Fruit fly (Drosophila melanogaster) whole organism, embryonic: Measurements from ENCODE around the gene CG18788.

Source experiments
- B-H1 ChIP-seq: fragments of 200-800 bp; sonication (Bioruptor generic); IDR thresholded peaks from 3 replicates; pipeline ENCODE4 v1.3.6; 2022; ENCODE audit warnings: missing biosample characterization, missing genetic modification characterization
- CG10209 ChIP-seq: fragments of 200-800 bp; sonication (Bioruptor generic); optimal IDR thresholded peaks from 3 replicates; lab custom pipeline; 2017; ENCODE audit warnings: missing biosample characterization, mild to moderate bottlenecking, missing genetic modification characterization, missing genetic modification reagents
- CG10565 ChIP-seq: fragments of 200-800 bp; sonication (Bioruptor generic); optimal IDR thresholded peaks from 3 replicates; lab custom pipeline; 2016; ENCODE audit warnings: missing biosample characterization, mild to moderate bottlenecking, missing genetic modification characterization
- CG10979 ChIP-seq: fragments of 200-800 bp; sonication (Bioruptor generic); optimal IDR thresholded peaks from 2 replicates; lab custom pipeline; 2018; ENCODE audit warnings: missing biosample characterization, mild to moderate bottlenecking, missing genetic modification characterization, moderate library complexity
- CG11085 ChIP-seq: fragments of 200-800 bp; sonication (Bioruptor generic); IDR thresholded peaks from 2 replicates; pipeline ENCODE4 v1.3.6; 2022; ENCODE audit warnings: missing biosample characterization, missing genetic modification characterization
- CG14441 ChIP-seq: fragments of 200-800 bp; sonication (Bioruptor generic); IDR thresholded peaks from 2 replicates; pipeline ENCODE4 v1.3.6; 2022; ENCODE audit warnings: missing biosample characterization, missing genetic modification characterization
- CG15269 ChIP-seq: fragments of 200-800 bp; sonication (Bioruptor generic); optimal IDR thresholded peaks from 2 replicates; lab custom pipeline; 2018; ENCODE audit warnings: missing biosample characterization, mild to moderate bottlenecking, missing genetic modification characterization, moderate library complexity
- CG15479 ChIP-seq: fragments of 200-800 bp; sonication (Bioruptor generic); optimal IDR thresholded peaks from 3 replicates; lab custom pipeline; 2019; ENCODE audit warnings: missing biosample characterization, mild to moderate bottlenecking, missing genetic modification characterization, moderate library complexity
- CG1647 ChIP-seq: fragments of 200-800 bp; sonication (Bioruptor generic); optimal IDR thresholded peaks from 3 replicates; lab custom pipeline; 2016; ENCODE audit warnings: missing biosample characterization, missing genetic modification characterization
- CG16815 ChIP-seq: fragments of 200-800 bp; sonication (Bioruptor generic); optimal IDR thresholded peaks from 3 replicates; lab custom pipeline; 2017; ENCODE audit warnings: missing biosample characterization, mild to moderate bottlenecking, missing genetic modification characterization
- CG17385 ChIP-seq: fragments of 200-800 bp; sonication (Bioruptor generic); optimal IDR thresholded peaks from 3 replicates; lab custom pipeline; 2018; ENCODE audit warnings: missing biosample characterization, mild to moderate bottlenecking, missing genetic modification characterization
- CG18262 ChIP-seq: fragments of 200-800 bp; optimal IDR thresholded peaks from 3 replicates; lab custom pipeline; 2019; ENCODE audit warnings: missing biosample characterization, mild to moderate bottlenecking, missing genetic modification characterization, moderate library complexity
- CG32767 ChIP-seq: fragments of 200-800 bp; sonication (Bioruptor generic); IDR thresholded peaks from 2 replicates; pipeline ENCODE4 v1.3.6; 2022; ENCODE audit warnings: missing biosample characterization, missing genetic modification characterization
- CoRest ChIP-seq: fragments of 200-800 bp; sonication (Bioruptor generic); optimal IDR thresholded peaks from 3 replicates; lab custom pipeline; 2018; ENCODE audit warnings: missing biosample characterization, mild to moderate bottlenecking, missing genetic modification characterization, moderate library complexity
- D19B ChIP-seq: fragments of 200-800 bp; sonication (Bioruptor generic); optimal IDR thresholded peaks from 2 replicates; lab custom pipeline; 2017; ENCODE audit warnings: missing biosample characterization, mild to moderate bottlenecking, missing genetic modification characterization
- E2f2 ChIP-seq: fragments of 200-800 bp; sonication (Bioruptor generic); IDR thresholded peaks from 2 replicates; pipeline ENCODE4 v1.3.6; 2022; ENCODE audit warnings: missing biosample characterization, missing genetic modification characterization
- Gsc ChIP-seq: fragments of 200-800 bp; sonication (Bioruptor generic); IDR thresholded peaks from 2 replicates; pipeline ENCODE4 v1.3.6; 2022; ENCODE audit warnings: missing biosample characterization, missing genetic modification characterization
- Gug ChIP-seq: fragments of 200-800 bp; sonication (Bioruptor generic); IDR thresholded peaks from 4 replicates; pipeline ENCODE4 v1.3.6; 2022; ENCODE audit warnings: missing biosample characterization, missing genetic modification characterization
- H15 ChIP-seq: fragments of 200-800 bp; sonication (Bioruptor generic); IDR thresholded peaks from 3 replicates; pipeline ENCODE4 v1.3.6; 2022; ENCODE audit warnings: missing biosample characterization, missing genetic modification characterization
- HLH3B ChIP-seq: fragments of 200-800 bp; sonication (Bioruptor generic); IDR thresholded peaks from 2 replicates; pipeline ENCODE4 v1.3.6; 2022; ENCODE audit warnings: missing biosample characterization, missing genetic modification characterization
- Hr51 ChIP-seq, 2 experiments: fragments of 200-800 bp; sonication (Bioruptor generic); optimal IDR thresholded peaks; 2 replicates in 1 of 2; 3 replicates in 1 of 2; lab custom pipeline; 2016 to 2018; ENCODE audit warnings: missing biosample characterization in 2 of 2, missing genetic modification characterization in 2 of 2, mild to moderate bottlenecking in 1 of 2, moderate library complexity in 1 of 2
- Kr ChIP-seq: fragments of 200-800 bp; sonication (Bioruptor generic); optimal IDR thresholded peaks from 2 replicates; lab custom pipeline; 2017; ENCODE audit warnings: missing biosample characterization, mild to moderate bottlenecking, missing genetic modification characterization
- Pdp1 ChIP-seq, 2 experiments: fragments of 200-800 bp; sonication (Bioruptor generic); optimal IDR thresholded peaks; 3 replicates each; lab custom pipeline; 2016; ENCODE audit warnings: missing biosample characterization in 2 of 2, missing genetic modification characterization in 2 of 2, mild to moderate bottlenecking in 1 of 2, moderate library complexity in 1 of 2
- Ptx1 ChIP-seq: fragments of 200-800 bp; sonication (Bioruptor generic); IDR thresholded peaks from 2 replicates; pipeline ENCODE4 v1.3.6; 2022; ENCODE audit warnings: missing biosample characterization, missing genetic modification characterization
- Scr ChIP-seq: fragments of 200-800 bp; sonication (Bioruptor generic); IDR thresholded peaks from 2 replicates; pipeline ENCODE4 v1.3.6; 2022; ENCODE audit warnings: missing biosample characterization, missing genetic modification characterization; ENCODE audit not compliant: partially characterized antibody
- al ChIP-seq: fragments of 200-800 bp; sonication (Bioruptor generic); IDR thresholded peaks from 2 replicates; pipeline ENCODE4 v1.3.6; 2022; ENCODE audit warnings: missing biosample characterization, missing genetic modification characterization
- ato ChIP-seq: fragments of 200-800 bp; sonication (Bioruptor generic); IDR thresholded peaks from 2 replicates; pipeline ENCODE4 v1.3.6; 2022; ENCODE audit warnings: missing biosample characterization, missing genetic modification characterization; ENCODE audit not compliant: partially characterized antibody
- bsh ChIP-seq, 2 experiments: fragments of 200-800 bp; sonication (Bioruptor generic); optimal IDR thresholded peaks; 2 replicates each; lab custom pipeline; 2017 to 2018; ENCODE audit warnings: mild to moderate bottlenecking in 2 of 2, missing biosample characterization in 2 of 2, missing genetic modification characterization in 2 of 2, moderate library complexity in 1 of 2
- dan ChIP-seq: fragments of 200-800 bp; sonication (Bioruptor generic); IDR thresholded peaks from 2 replicates; pipeline ENCODE4 v1.3.6; 2022; ENCODE audit warnings: missing biosample characterization, missing genetic modification characterization
- disco-r ChIP-seq: fragments of 200-800 bp; sonication (Bioruptor generic); optimal IDR thresholded peaks from 2 replicates; lab custom pipeline; 2016; ENCODE audit warnings: missing biosample characterization, missing genetic modification characterization
- eyg ChIP-seq: fragments of 200-800 bp; sonication (Bioruptor generic); optimal IDR thresholded peaks from 3 replicates; lab custom pipeline; 2016; ENCODE audit warnings: missing biosample characterization, missing genetic modification characterization
- fd96Cb ChIP-seq: fragments of 200-800 bp; sonication (Bioruptor generic); optimal IDR thresholded peaks from 2 replicates; lab custom pipeline; 2018; ENCODE audit warnings: missing biosample characterization, mild to moderate bottlenecking, missing genetic modification characterization, moderate library complexity
- hkb ChIP-seq, 2 experiments: fragments of 200-800 bp in 1 of 2; fragments of >200 bp in 1 of 2; sonication (Bioruptor generic) in 1 of 2; IDR thresholded peaks in 1 of 2; optimal IDR thresholded peaks in 1 of 2; 2 replicates each; pipeline versions ENCODE4 v1.3.6 to Lab custom; 2017 to 2022; ENCODE audit warnings: missing biosample characterization in 1 of 2, missing genetic modification characterization in 1 of 2
- lab ChIP-seq: fragments of 200-800 bp; sonication (Bioruptor generic); optimal IDR thresholded peaks from 3 replicates; lab custom pipeline; 2017; ENCODE audit warnings: missing biosample characterization, missing genetic modification characterization, mild to moderate bottlenecking, moderate library complexity, missing genetic modification reagents
- mld ChIP-seq: fragments of 200-800 bp; sonication (Bioruptor generic); IDR thresholded peaks from 3 replicates; pipeline ENCODE4 v1.3.6; 2022; ENCODE audit warnings: missing biosample characterization, missing genetic modification characterization; ENCODE audit not compliant: partially characterized antibody
- oc ChIP-seq: fragments of 200-800 bp; sonication (Bioruptor generic); optimal IDR thresholded peaks from 2 replicates; lab custom pipeline; 2018; ENCODE audit warnings: missing biosample characterization, mild to moderate bottlenecking, missing genetic modification characterization, moderate library complexity
- pho ChIP-seq: fragments of 200-800 bp; sonication (Bioruptor generic); optimal IDR thresholded peaks from 2 replicates; lab custom pipeline; 2016; ENCODE audit warnings: missing biosample characterization, missing genetic modification characterization
- prd ChIP-seq, 3 experiments: fragments of >200 bp in 2 of 3; fragments of 200-800 bp in 1 of 3; sonication (Bioruptor generic) in 1 of 3; optimal IDR thresholded peaks in 2 of 3; IDR thresholded peaks in 1 of 3; 2 replicates in 2 of 3; 3 replicates in 1 of 3; pipeline versions ENCODE4 v1.3.6 to Lab custom; 2017 to 2022; ENCODE audit warnings: missing biosample characterization in 1 of 3, missing genetic modification characterization in 1 of 3
- pum ChIP-seq: fragments of 200-800 bp; sonication (Bioruptor generic); optimal IDR thresholded peaks from 2 replicates; lab custom pipeline; 2016; ENCODE audit warnings: missing biosample characterization, missing genetic modification characterization
- ranshi ChIP-seq: fragments of 200-800 bp; sonication (Bioruptor generic); IDR thresholded peaks from 2 replicates; pipeline ENCODE4 v1.3.6; 2022; ENCODE audit warnings: missing biosample characterization, missing genetic modification characterization
- repo ChIP-seq: fragments of 200-800 bp; sonication (Bioruptor generic); optimal IDR thresholded peaks from 2 replicates; lab custom pipeline; 2016; ENCODE audit warnings: missing biosample characterization, missing genetic modification characterization
- rib ChIP-seq: fragments of 200-800 bp; sonication (Bioruptor generic); IDR thresholded peaks from 2 replicates; pipeline ENCODE4 v1.3.6; 2022; ENCODE audit warnings: missing biosample characterization, missing genetic modification characterization
- sob ChIP-seq: fragments of 200-800 bp; sonication (Bioruptor generic); IDR thresholded peaks from 2 replicates; pipeline ENCODE4 v1.3.6; 2022; ENCODE audit warnings: missing biosample characterization, missing genetic modification characterization
- ssp ChIP-seq: fragments of 200-800 bp; sonication (Bioruptor generic); IDR thresholded peaks from 2 replicates; pipeline ENCODE4 v1.3.6; 2022; ENCODE audit warnings: missing biosample characterization, missing genetic modification characterization
- stc ChIP-seq: fragments of 200-800 bp; sonication (Bioruptor generic); IDR thresholded peaks from 2 replicates; pipeline ENCODE4 v1.3.6; 2022; ENCODE audit warnings: missing biosample characterization, missing genetic modification characterization
- wdn ChIP-seq: fragments of 200-800 bp; sonication (Bioruptor generic); IDR thresholded peaks from 2 replicates; pipeline ENCODE4 v1.3.6; 2022; ENCODE audit warnings: missing biosample characterization, missing genetic modification characterization
- zen ChIP-seq: fragments of 200-800 bp; sonication (Bioruptor generic); optimal IDR thresholded peaks from 3 replicates; lab custom pipeline; 2018; ENCODE audit warnings: missing biosample characterization, mild to moderate bottlenecking, missing genetic modification characterization, moderate library complexity
- zen2 ChIP-seq: fragments of 200-800 bp; sonication (Bioruptor generic); IDR thresholded peaks from 3 replicates; pipeline ENCODE4 v1.3.6; 2022; ENCODE audit warnings: missing biosample characterization, missing genetic modification characterization; ENCODE audit not compliant: partially characterized antibody
- zf30C ChIP-seq: fragments of 200-800 bp; sonication (Bioruptor generic); optimal IDR thresholded peaks from 3 replicates; lab custom pipeline; 2018; ENCODE audit warnings: missing biosample characterization, mild to moderate bottlenecking, missing genetic modification characterization

Gene CG18788

DNA sequence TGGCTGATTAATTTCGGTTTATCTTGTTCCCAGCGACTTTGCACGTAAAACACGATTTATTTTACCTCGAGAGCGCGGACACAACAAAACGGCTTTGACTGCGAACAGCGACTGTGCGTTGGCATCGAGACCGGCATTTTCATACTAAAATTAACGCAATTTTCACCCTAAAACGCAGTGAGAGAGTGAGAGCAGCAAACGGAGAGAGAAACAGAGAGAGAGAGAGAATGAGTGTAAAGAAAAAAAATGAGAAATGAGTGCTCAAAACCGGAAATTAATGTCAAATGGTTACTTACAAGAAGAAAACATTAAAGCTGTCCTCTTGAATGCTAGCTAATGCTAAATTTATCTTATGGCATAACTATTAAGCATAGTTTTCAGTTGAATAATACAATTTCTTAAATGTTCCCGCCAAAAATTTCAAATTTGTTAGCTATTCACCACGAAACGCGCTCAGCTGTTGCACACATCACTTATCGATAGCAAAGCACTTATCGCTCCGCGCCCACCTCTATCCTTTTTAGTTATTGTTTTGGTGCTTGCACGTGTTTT is 21.9 kb downstream of the CG18788 start, which contains the start of the genes JhI-21, RpL7-like and CG34164 (continued):
- TF ChIP-seq CG10979 (tag; lab: Kevin White, UChicago), result no peak
- TF ChIP-seq Ptx1, result no peak
- no peak for TF ChIP-seq CG16815
- no peak for TF ChIP-seq D19B
- TF ChIP-seq mld, result no peak
- TF ChIP-seq lab (GFP tag; lab: Kevin White, UChicago), result no peak
- no peak for TF ChIP-seq CG32767
- TF ChIP-seq E2f2 (GFP tag; lab: Robert Waterston, UW), result peak; percentile 98
- TF ChIP-seq zf30C (GFP tag; lab: Kevin White, UChicago), result no peak
- TF ChIP-seq disco-r (GFP tag; lab: Kevin White, UChicago), result no peak
- peak; percentile 8 for TF ChIP-seq zen (tag; lab: Kevin White, UChicago)
- no peak for TF ChIP-seq dan
- no peak for TF ChIP-seq eyg (GFP tag; lab: Kevin White, UChicago)
- TF ChIP-seq repo (GFP tag; lab: Kevin White, UChicago), result no peak
- TF ChIP-seq stc, result no peak
- no peak for TF ChIP-seq H15
- TF ChIP-seq bsh (GFP tag; optimal IDR thresholded peaks at IDR 0.05; lab: Kevin White, UChicago), result peak in 1 of 2 experiments; percentile 19
- TF ChIP-seq Gsc, result no peak
- no peak for TF ChIP-seq CG14441 (GFP tag; lab: Robert Waterston, UW)
- no peak for TF ChIP-seq wdn (GFP tag; lab: Robert Waterston, UW)
- no peak for TF ChIP-seq CG10565 (GFP tag; lab: Kevin White, UChicago)
- TF ChIP-seq pho, result no peak
- TF ChIP-seq rib (GFP tag; lab: Robert Waterston, UW), result no peak
- peak; percentile 66 for TF ChIP-seq Scr
- TF ChIP-seq ranshi (GFP tag; lab: Robert Waterston, UW), result no peak
- no peak for TF ChIP-seq sob
- TF ChIP-seq Pdp1 (GFP tag; optimal IDR thresholded peaks at IDR 0.05; lab: Kevin White, UChicago), result peak in 1 of 2 experiments; percentile 51
- TF ChIP-seq CG10209 (GFP tag; lab: Kevin White, UChicago), result no peak
- no peak for TF ChIP-seq CG11085 (GFP tag; lab: Robert Waterston, UW)
- TF ChIP-seq CG18262, result peak; percentile 21
- TF ChIP-seq fd96Cb (tag; lab: Kevin White, UChicago), result no peak
- TF ChIP-seq ato (GFP tag; lab: Robert Waterston, UW), result peak; percentile 31; the same call in 1 of the 2 replicates
- TF ChIP-seq Hr51 (GFP tag; optimal IDR thresholded peaks at IDR 0.05; lab: Kevin White, UChicago), result no peak
- TF ChIP-seq CG1647 (GFP tag; lab: Kevin White, UChicago), result no peak
- peak; percentile 50 for TF ChIP-seq CG17385 (GFP tag; lab: Kevin White, UChicago)
- TF ChIP-seq CG15479 (GFP tag; lab: Kevin White, UChicago), result no peak
- no peak for TF ChIP-seq oc (tag; lab: Kevin White, UChicago)
- TF ChIP-seq ssp, result no peak
- no peak for TF ChIP-seq Gug (GFP tag; lab: Robert Waterston, UW)
- no peak for TF ChIP-seq al (GFP tag; lab: Robert Waterston, UW)
- TF ChIP-seq hkb (optimal IDR thresholded peaks at IDR 0.05; lab: Kevin White, UChicago), result no peak
- TF ChIP-seq hkb (GFP tag; IDR thresholded peaks at IDR 0.05; lab: Robert Waterston, UW), result peak; percentile 31; the same call in 1 of the 2 replicates
- no peak for TF ChIP-seq Kr (GFP tag; lab: Kevin White, UChicago)
- TF ChIP-seq zen2 (GFP tag; lab: Robert Waterston, UW), result no peak; the same call in 2 of the 3 replicates
- no peak for TF ChIP-seq HLH3B (GFP tag; lab: Robert Waterston, UW)
- TF ChIP-seq pum (GFP tag; lab: Kevin White, UChicago), result no peak
- TF ChIP-seq CG15269 (tag; lab: Kevin White, UChicago), result no peak
- no peak for TF ChIP-seq B-H1 (GFP tag; lab: Robert Waterston, UW)
- TF ChIP-seq CoRest (tag; lab: Kevin White, UChicago), result no peak
- no peak for TF ChIP-seq prd (optimal IDR thresholded peaks at IDR 0.05; lab: Kevin White, UChicago)
- no peak for TF ChIP-seq prd (GFP tag; IDR thresholded peaks at IDR 0.05; lab: Robert Waterston, UW)
